Worm (Caenorhabditis elegans) whole organism, midembryonic: Measurements from ENCODE around the gene Y116A8C.43.

Experiments
- T22C8.4 ChIP-seq: fragments of 200-800 bp; sonication (Bioruptor generic); IDR thresholded peaks from 2 replicates; pipeline ENCODE4 v1.3.6; 2022; ENCODE audit warnings: missing genetic modification characterization, missing compliant biosample characterization
- cog-1 ChIP-seq: sonication (generic microtip); optimal IDR thresholded peaks from 2 replicates; lab custom pipeline; 2016; ENCODE audit warnings: missing genetic modification characterization, missing compliant biosample characterization
- flt-1 ChIP-seq: fragments of 200-800 bp; sonication (Bioruptor generic); IDR thresholded peaks from 2 replicates; pipeline ENCODE4 v1.3.6; 2022; ENCODE audit warnings: missing genetic modification characterization, missing compliant biosample characterization
- klf-2 ChIP-seq: fragments of 200-800 bp; sonication (Bioruptor generic); conservative IDR thresholded peaks from 2 replicates; pipeline ENCODE4 v1.3.6; 2022; ENCODE audit warnings: missing genetic modification reagents, missing genetic modification characterization, missing compliant biosample characterization
- med-1 ChIP-seq: sonication (generic microtip); optimal IDR thresholded peaks from 2 replicates; lab custom pipeline; 2017; ENCODE audit warnings: missing genetic modification characterization, mild to moderate bottlenecking, missing compliant biosample characterization, antibody characterized with exemption, missing genetic modification reagents; ENCODE audit not compliant: insufficient read depth
- ref-1 ChIP-seq: fragments of 200-800 bp; sonication (Bioruptor generic); conservative IDR thresholded peaks from 2 replicates; pipeline ENCODE4 v1.3.6; 2022; ENCODE audit warnings: missing genetic modification reagents, missing genetic modification characterization, missing compliant biosample characterization
- tab-1 ChIP-seq: fragments of 200-800 bp; sonication (Bioruptor generic); IDR thresholded peaks from 2 replicates; pipeline ENCODE4 v1.3.6; 2022; ENCODE audit warnings: missing genetic modification characterization, missing compliant biosample characterization
- ztf-23 ChIP-seq: fragments of 200-800 bp; sonication (Bioruptor generic); IDR thresholded peaks from 2 replicates; pipeline ENCODE4 v1.3.6; 2022; ENCODE audit warnings: missing genetic modification reagents, missing genetic modification characterization, missing compliant biosample characterization
- ztf-29 ChIP-seq: fragments of 200-800 bp; sonication (Bioruptor generic); IDR thresholded peaks from 2 replicates; pipeline ENCODE4 v1.3.6; 2022; ENCODE audit warnings: missing genetic modification reagents, missing genetic modification characterization, missing compliant biosample characterization

The Y116A8C.43 gene

DNA sequence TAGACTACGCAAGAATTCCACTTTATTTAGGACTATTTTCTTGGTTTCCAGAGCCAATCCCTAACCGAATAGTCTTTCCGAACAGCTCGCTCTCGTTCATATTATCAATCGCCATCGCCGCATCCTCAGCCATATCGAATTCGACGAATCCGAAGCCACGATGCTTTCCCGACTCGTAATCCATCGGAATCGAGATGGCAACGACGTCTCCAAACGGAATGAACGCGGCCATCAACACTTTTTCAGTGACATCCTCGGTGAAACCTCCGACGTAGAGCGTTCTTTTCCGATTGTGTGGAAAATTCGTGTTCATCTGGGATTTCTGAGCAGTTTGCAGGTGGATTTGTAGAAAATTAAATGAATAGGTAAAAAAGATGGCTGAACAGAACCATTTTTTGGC, 27.7 kb downstream of the Y116A8C.43 start, which contains the start of gene cyn-13:
TSS of gene cyn-13 (minus strand) at position 313 of the 400 bp plus-strand sequence.
- TF ChIP-seq ztf-23 (GFP tag; lab: Robert Waterston, UW) (no peak), ztf-29 (no peak), med-1 (GFP tag; lab: Kevin White, UChicago) (no peak), T22C8.4 (GFP tag; lab: Robert Waterston, UW) (no peak), ref-1 (GFP tag; lab: Robert Waterston, UW) (no peak), klf-2 (GFP tag; lab: Robert Waterston, UW) (no peak), flt-1 (no peak), tab-1 (GFP tag; lab: Robert Waterston, UW) (no peak)

DNA sequence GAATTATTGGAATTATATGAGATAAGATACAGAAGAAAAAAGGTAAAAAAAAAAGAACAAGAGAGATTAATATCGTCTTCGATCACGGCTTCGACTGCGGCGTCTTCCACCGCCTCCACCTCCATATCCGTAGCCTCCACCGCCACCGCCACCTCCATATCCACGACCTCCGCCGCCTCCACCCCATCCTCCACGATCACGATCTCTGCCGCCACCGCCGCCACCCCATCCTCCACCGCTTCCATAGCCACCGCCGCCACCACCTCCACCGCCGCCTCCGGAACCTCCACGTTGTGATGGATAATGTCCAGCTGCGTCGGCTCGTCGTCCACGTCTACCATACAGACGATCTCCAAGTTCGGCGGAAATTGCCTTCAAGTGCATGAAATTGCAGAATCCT, 28.2 kb downstream of the Y116A8C.43 start:
- TF ChIP-seq ztf-29 (no peak), tab-1 (GFP tag; lab: Robert Waterston, UW) (0 out of 2 replicates have a peak, but pooled peaks have one; percentile 51)

DNA sequence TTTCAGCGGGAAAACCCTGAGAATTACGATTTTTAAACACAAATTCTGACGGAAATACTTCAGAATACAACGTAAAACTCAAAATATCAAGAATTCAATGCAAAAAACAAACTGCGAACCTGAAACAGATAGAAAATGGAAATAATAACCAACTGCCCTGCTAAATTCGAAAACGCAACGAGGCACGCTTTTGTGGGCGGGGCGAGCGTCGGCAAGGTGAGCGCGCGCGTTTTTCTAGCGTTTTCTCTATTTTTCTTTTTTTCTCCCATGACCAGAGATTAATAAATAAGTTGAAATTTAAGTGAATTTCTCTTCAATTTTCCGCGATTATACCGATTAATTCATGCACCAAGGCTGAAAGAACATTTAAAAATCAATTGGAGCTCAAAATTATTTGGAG, 29.9 kb downstream of the Y116A8C.43 start, which contains the start of gene uaf-2:
TSS of gene uaf-2 (minus strand) at position 183 of the 400 bp plus-strand sequence.
- no peak for TF ChIP-seq ztf-23 (GFP tag; lab: Robert Waterston, UW)
- TF ChIP-seq flt-1 = peak; percentile 25; the same call in 1 of the 2 replicates

ce11 chrIV:17118987-17119732, 30.5 kb downstream of the Y116A8C.43 start, which contains the start of gene itsn-1:
TSS of gene itsn-1 (plus strand) at chrIV:17119682.
- TF ChIP-seq cog-1 (tag; lab: Kevin White, UChicago) (no peak), T22C8.4 (GFP tag; lab: Robert Waterston, UW) (peak; percentile 47; the same call in 1 of the 2 replicates)

ce11 chrIV:17121058-17121773, 32.6 kb downstream of the Y116A8C.43 start:
- TF ChIP-seq tab-1 (GFP tag; lab: Robert Waterston, UW) = no peak
- no peak for TF ChIP-seq klf-2 (GFP tag; lab: Robert Waterston, UW)
- no peak for TF ChIP-seq ztf-29
- TF ChIP-seq cog-1 (tag; lab: Kevin White, UChicago) = no peak
- no peak for TF ChIP-seq med-1 (GFP tag; lab: Kevin White, UChicago)

- no peak for TF ChIP-seq ztf-23 (GFP tag; lab: Robert Waterston, UW)
- TF ChIP-seq klf-2 (GFP tag; lab: Robert Waterston, UW) = no peak
- no peak for TF ChIP-seq flt-1
- no peak for TF ChIP-seq med-1 (GFP tag; lab: Kevin White, UChicago)
- TF ChIP-seq ztf-29 = no peak
- TF ChIP-seq tab-1 (GFP tag; lab: Robert Waterston, UW) = no peak
- no peak for TF ChIP-seq ref-1 (GFP tag; lab: Robert Waterston, UW)
- TF ChIP-seq cog-1 (tag; lab: Kevin White, UChicago) = no peak
- TF ChIP-seq T22C8.4 (GFP tag; lab: Robert Waterston, UW) = no peak
These were observed 37.3 kb downstream of the Y116A8C.43 start for ce11 chrIV:17125967-17126366.

DNA sequence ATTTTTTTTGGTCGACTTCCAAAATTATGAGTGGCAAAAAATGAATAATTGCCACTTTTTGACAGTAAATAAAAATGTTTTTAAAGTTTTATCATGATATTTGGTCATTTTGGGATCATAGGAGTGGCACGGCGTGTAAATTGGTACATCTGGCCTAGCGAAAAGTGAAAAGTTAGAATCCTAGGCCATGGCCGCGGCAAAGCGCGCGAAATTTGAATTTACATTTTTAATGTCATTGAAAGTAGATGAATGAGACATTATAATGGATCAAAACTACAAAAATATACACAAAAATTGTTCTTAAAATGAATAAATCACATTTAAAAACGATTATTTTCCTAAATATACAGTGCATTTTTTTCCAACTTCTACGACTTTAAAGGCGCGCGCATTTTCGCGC, 37.9 kb downstream of the Y116A8C.43 start:
- TF ChIP-seq ztf-23 (GFP tag; lab: Robert Waterston, UW) (no peak), tab-1 (GFP tag; lab: Robert Waterston, UW) (no peak), klf-2 (GFP tag; lab: Robert Waterston, UW) (no peak), med-1 (GFP tag; lab: Kevin White, UChicago) (no peak), ztf-29 (no peak), cog-1 (tag; lab: Kevin White, UChicago) (no peak), flt-1 (no peak), T22C8.4 (GFP tag; lab: Robert Waterston, UW) (no peak), ref-1 (GFP tag; lab: Robert Waterston, UW) (no peak)

- no peak for TF ChIP-seq tab-1 (GFP tag; lab: Robert Waterston, UW)
- TF ChIP-seq ref-1 (GFP tag; lab: Robert Waterston, UW) = no peak
- TF ChIP-seq klf-2 (GFP tag; lab: Robert Waterston, UW) = no peak
- no peak for TF ChIP-seq ztf-29
- TF ChIP-seq cog-1 (tag; lab: Kevin White, UChicago) = no peak
- no peak for TF ChIP-seq med-1 (GFP tag; lab: Kevin White, UChicago)
- no peak for TF ChIP-seq flt-1
- no peak for TF ChIP-seq ztf-23 (GFP tag; lab: Robert Waterston, UW)
- no peak for TF ChIP-seq T22C8.4 (GFP tag; lab: Robert Waterston, UW)
These were observed 42.5 kb downstream of the Y116A8C.43 start, which contains the start of the genes Y116A8C.37 and Y116A8C.38 for ce11 chrIV:17131035-17131595. TSS of gene Y116A8C.37 (minus strand) at chrIV:17131135. TSS of gene Y116A8C.38 (plus strand) at chrIV:17131545.
